Fruit fly (Drosophila melanogaster): Measurements from ENCODE around the gene Tig.

Gene Tig

DNA sequence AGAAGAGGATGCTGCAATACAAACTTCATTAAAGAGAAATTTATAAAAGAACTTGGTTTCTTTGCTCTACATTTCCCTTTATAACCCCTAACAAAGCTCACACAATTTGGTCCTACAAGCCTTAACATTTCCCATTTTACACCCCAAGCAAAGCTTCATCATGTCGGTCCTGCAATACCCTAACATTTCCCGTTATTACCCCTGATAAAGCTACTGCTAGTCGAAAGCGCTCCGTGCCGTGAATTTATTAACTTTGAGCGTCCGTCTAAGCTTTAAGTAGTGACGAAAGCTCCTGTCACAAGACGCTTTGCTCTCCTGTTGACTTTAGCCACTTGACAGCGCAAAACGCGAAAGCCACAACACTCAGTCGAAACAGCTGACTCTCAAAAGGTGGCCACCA is 11.2 kb downstream of the Tig start, which contains the start of gene CG13982:
Gene CG13982 (plus strand): TSS at position 363 of the 400 bp plus-strand sequence.
- no peak for TF ChIP-seq dsx (GFP tag; optimal IDR thresholded peaks at IDR 0.05; ENCODE audit: poor library complexity, severe bottlenecking)
- TF ChIP-seq svp (GFP tag), result peak; percentile 17
- no peak for TF ChIP-seq CG6854 (GFP tag; optimal IDR thresholded peaks at IDR 0.05)
- no peak for TF ChIP-seq CG8632 (GFP tag; optimal IDR thresholded peaks at IDR 0.05)
- no peak for TF ChIP-seq topi (GFP tag; optimal IDR thresholded peaks at IDR 0.05)

DNA sequence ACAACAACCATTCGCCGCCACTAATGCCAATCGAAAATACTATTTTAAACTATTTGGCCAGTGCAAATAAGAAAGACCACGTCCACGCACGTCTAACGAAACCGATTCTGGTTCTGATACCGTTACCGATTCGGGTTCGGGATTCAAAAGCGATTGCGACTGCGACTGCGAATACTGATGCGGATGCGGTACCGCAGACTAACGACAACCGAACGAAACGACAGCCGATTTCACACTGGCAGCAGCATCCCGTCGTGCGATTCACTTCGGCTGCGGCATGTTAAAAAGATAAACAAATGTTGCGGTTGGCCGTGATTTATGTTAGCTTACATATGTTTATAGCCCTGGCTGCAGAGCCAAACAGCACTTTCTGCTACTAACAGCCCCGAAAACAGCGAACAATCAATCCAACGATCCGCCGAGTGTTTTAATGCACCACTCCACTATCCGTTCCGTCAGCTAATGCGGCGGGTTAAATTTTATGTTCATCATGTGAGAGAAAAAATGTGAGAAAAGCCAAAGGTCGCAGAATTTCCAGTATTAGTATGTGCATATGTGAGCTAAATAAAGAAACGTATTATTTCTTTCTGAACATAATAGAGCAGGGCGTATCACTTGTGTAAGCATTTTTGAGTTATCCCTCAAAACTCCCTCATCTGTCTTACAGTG is 11.9 kb downstream of the Tig start, which contains the start of gene DIP-epsilon:
Gene DIP-epsilon (minus strand): TSS at position 238 of the 669 bp plus-strand sequence.
- TF ChIP-seq Eip93F (GFP tag; optimal IDR thresholded peaks at IDR 0.05) (no peak), CG7368 (GFP tag; optimal IDR thresholded peaks at IDR 0.05) (no peak), lz (GFP tag; optimal IDR thresholded peaks at IDR 0.05) (no peak), cyc (GFP tag; optimal IDR thresholded peaks at IDR 0.05) (no peak), CG6276 (GFP tag; optimal IDR thresholded peaks at IDR 0.05) (no peak), fkh (GFP tag; optimal IDR thresholded peaks at IDR 0.05) (no peak), CG6808 (GFP tag; optimal IDR thresholded peaks at IDR 0.05) (no peak), svp (GFP tag) (peak; percentile 30), CG16779 (tag; optimal IDR thresholded peaks at IDR 0.05) (no peak), Smox (GFP tag; optimal IDR thresholded peaks at IDR 0.05) (no peak), vri (GFP tag; optimal IDR thresholded peaks at IDR 0.05) (no peak), CG4318 (GFP tag; optimal IDR thresholded peaks at IDR 0.05) (no peak), CG15336 (GFP tag; IDR thresholded peaks at IDR 0.05) (no peak), Sox15 (GFP tag; optimal IDR thresholded peaks at IDR 0.05) (no peak), CG11294 (GFP tag; IDR thresholded peaks at IDR 0.05) (no peak), CG9139 (GFP tag; optimal IDR thresholded peaks at IDR 0.05) (no peak), Met (GFP tag; optimal IDR thresholded peaks at IDR 0.05) (no peak), achi (GFP tag; optimal IDR thresholded peaks at IDR 0.05) (no peak), CG10631 (GFP tag; optimal IDR thresholded peaks at IDR 0.05) (no peak), acj6 (GFP tag; optimal IDR thresholded peaks at IDR 0.05) (no peak), pdm3 (GFP tag; optimal IDR thresholded peaks at IDR 0.05) (no peak), OdsH (GFP tag; optimal IDR thresholded peaks at IDR 0.05) (no peak), eg (GFP tag; IDR thresholded peaks at IDR 0.05) (0 out of 3 replicates have a peak, but pooled peaks have one; percentile 35), spab (GFP tag; optimal IDR thresholded peaks at IDR 0.05) (no peak), Eip75B (GFP tag; optimal IDR thresholded peaks at IDR 0.05) (peak; percentile 23), dac (GFP tag; optimal IDR thresholded peaks at IDR 0.05) (no peak), CG34406 (GFP tag; optimal IDR thresholded peaks at IDR 0.05) (no peak), fd59A (GFP tag; optimal IDR thresholded peaks at IDR 0.05) (no peak), topi (GFP tag; optimal IDR thresholded peaks at IDR 0.05) (no peak), CG31627 (GFP tag; optimal IDR thresholded peaks at IDR 0.05) (no peak), Hr4 (GFP tag; optimal IDR thresholded peaks at IDR 0.05) (no peak), Eip78C (GFP tag) (peak; percentile 33), Hr38 (GFP tag; optimal IDR thresholded peaks at IDR 0.05) (no peak)

DNA sequence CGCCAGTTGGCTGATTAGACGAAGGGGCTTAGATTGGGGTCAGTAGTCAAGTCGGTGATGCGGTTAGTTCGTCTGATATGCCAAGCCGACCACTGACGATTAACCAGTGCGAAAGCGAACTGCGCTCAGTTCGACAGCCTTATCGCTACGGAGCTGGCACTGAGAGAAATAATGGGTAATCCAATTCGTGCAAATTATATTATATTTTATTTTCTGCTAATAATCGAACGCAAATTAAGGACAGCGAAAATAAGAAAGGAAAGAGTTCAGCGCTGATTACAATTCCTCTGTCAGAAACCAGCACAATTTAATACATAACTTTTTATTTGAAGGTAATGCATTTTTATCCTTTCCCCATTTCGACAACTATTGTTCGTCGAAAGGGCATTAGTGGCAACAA is 26.0 kb downstream of the Tig start, which contains the start of gene CG42369:
Gene CG42369 (minus strand): TSS at position 101 of the 400 bp plus-strand sequence.
- TF ChIP-seq vri (GFP tag; optimal IDR thresholded peaks at IDR 0.05) (no peak), eg (GFP tag; IDR thresholded peaks at IDR 0.05) (0 out of 3 replicates have a peak, but pooled peaks have one; percentile 13), CG6792 (GFP tag; optimal IDR thresholded peaks at IDR 0.05) (no peak), CG3032 (tag; optimal IDR thresholded peaks at IDR 0.05) (no peak), CG11902 (GFP tag; optimal IDR thresholded peaks at IDR 0.05) (no peak)

Data from whole organism, prepupa.